Fruit fly (Drosophila melanogaster): ENCODE data around the gene CG8136.

- TF ChIP-seq psq (optimal IDR thresholded peaks at IDR 0.05) (no peak), usp (GFP tag; optimal IDR thresholded peaks at IDR 0.05) (no peak), pan (optimal IDR thresholded peaks at IDR 0.05) (no peak)
These were observed 16.5 kb upstream of the CG8136 start for dm6 chr3R:8704669-8705068.

Measured in whole organism.